Fruit fly (Drosophila melanogaster) Kc167 (cell line): ENCODE results near the gene Mur29B.

ENCODE experiments used
- Myc ChIP-seq: fragments of >200 bp; optimal IDR thresholded peaks from 2 replicates; lab custom pipeline; 2017; ENCODE audit warnings: missing external identifiers
- Sin3A ChIP-seq: fragments of >200 bp; optimal IDR thresholded peaks from 2 replicates; lab custom pipeline; 2018; ENCODE audit warnings: missing external identifiers
- h ChIP-seq: fragments of >200 bp; optimal IDR thresholded peaks from 3 replicates; lab custom pipeline; 2018; ENCODE audit warnings: missing external identifiers
- insv ChIP-seq: fragments of >200 bp; optimal IDR thresholded peaks from 3 replicates; lab custom pipeline; 2018; ENCODE audit warnings: missing external identifiers
- psq ChIP-seq: fragments of >200 bp; optimal IDR thresholded peaks from 2 replicates; lab custom pipeline; 2017; ENCODE audit warnings: missing external identifiers
- ttk ChIP-seq: sonication (Bioruptor generic); optimal IDR thresholded peaks from 2 replicates; lab custom pipeline; 2017; ENCODE audit warnings: missing external identifiers

Mur29B gene

DNA sequence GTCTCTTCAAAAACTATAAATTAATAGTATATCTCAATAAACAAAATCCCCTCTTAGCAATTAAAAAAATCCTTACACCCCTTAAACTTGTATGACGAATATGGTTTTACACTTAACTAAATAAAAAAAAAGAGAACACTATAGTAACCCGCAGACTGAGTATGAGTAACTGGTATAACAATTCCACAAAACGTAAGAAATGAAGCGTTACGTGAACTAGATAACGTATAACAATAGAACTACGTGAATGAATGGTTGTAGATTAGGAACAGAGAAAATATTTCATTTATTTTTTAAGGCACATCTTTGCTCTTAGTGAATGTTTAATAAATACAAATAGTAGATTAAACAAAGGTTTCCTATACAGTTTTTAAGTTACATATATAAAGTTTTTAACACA lies 3.4 kb downstream of the Mur29B start:
- TF ChIP-seq h (lab: Kevin White, UChicago) (no peak), insv (lab: Kevin White, UChicago) (no peak), Sin3A (lab: Kevin White, UChicago) (no peak), psq (lab: Kevin White, UChicago) (no peak), Myc (lab: Kevin White, UChicago) (no peak), ttk (lab: Kevin White, UChicago) (no peak)

DNA sequence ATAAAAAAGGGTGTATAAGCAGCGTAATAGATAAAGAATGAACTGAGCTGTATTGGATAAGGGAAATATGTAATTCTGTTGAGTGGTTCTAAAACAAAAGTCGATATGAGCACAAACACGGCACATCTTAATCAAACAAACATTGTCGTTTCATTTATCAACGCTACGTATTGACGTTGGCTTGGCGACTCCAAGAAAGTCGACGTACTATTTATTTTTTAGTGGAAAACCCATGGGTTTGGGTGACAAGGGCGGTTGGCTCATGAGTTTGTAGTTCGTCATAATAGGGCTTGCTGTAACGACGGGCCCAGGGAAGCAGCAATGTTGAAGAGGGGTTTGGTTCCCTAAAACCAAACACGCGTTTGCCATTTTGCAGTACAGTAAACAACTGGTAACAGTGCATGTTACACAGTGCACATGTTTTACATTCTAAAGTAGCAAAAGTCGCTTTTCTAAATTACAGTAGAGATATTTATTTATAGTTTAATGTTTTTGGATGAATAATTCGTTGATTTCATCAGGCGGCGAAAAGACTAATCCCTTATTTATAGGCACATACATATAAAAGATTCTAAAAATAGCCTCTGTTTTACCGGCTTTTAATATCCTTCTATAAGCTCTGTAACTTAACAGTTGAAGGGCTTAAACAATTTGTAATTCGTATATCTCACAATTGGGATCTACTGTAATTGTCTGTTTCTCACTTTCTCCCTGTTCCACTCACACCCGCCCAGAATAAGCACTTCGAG lies 9.4 kb downstream of the Mur29B start:
- TF ChIP-seq Myc (lab: Kevin White, UChicago) (no peak), psq (lab: Kevin White, UChicago) (no peak), insv (lab: Kevin White, UChicago) (no peak), Sin3A (lab: Kevin White, UChicago) (no peak), ttk (lab: Kevin White, UChicago) (no peak), h (lab: Kevin White, UChicago) (no peak)

DNA sequence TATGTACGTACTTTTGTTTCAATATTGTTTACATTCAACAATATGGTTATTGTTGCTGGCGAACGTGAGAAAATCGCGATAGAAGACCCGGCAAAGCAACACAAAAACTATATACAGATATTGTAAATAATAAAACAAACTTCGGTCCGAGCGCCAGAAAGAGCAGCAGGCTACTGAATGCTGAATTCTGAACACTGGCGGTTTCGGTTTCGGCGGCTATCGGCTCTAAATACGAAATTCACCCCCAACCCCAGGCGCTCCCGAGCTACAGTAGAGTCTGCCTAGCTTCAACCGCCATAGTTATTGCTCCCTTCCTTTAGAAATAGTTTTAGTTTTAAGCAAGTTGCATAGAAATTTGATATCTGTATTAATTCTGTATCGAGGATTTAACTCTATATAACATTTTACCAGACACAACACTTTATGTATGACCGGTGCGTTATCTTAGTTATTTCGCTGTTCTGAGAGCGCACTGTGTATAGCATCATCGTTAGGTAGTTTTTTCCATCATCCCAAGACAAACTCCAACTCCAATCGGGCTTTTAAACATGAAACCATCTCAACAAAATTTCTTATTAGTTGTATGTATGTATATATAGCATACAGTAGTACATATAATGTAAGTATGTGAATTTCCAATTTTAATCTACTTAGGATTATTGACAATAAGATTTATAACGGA lies 10.4 kb downstream of the Mur29B start, which contains the start of gene CG7627:
CG7627 (minus strand) TSS at position 197 of the 682 bp plus-strand sequence.
- no peak for TF ChIP-seq psq (lab: Kevin White, UChicago)
- TF ChIP-seq ttk (lab: Kevin White, UChicago): no peak
- no peak for TF ChIP-seq Myc (lab: Kevin White, UChicago)
- TF ChIP-seq h (lab: Kevin White, UChicago): no peak
- TF ChIP-seq Sin3A (lab: Kevin White, UChicago): no peak
- TF ChIP-seq insv (lab: Kevin White, UChicago): no peak

- TF ChIP-seq Myc (lab: Kevin White, UChicago) (no peak), ttk (lab: Kevin White, UChicago) (no peak), h (lab: Kevin White, UChicago) (no peak), Sin3A (lab: Kevin White, UChicago) (no peak), psq (lab: Kevin White, UChicago) (no peak), insv (lab: Kevin White, UChicago) (no peak)
Observed at dm6 chr2L:8362955-8363285, 10.9 kb downstream of the Mur29B start.

- TF ChIP-seq h (lab: Kevin White, UChicago) (no peak), Myc (lab: Kevin White, UChicago) (no peak), ttk (lab: Kevin White, UChicago) (no peak), insv (lab: Kevin White, UChicago) (no peak), Sin3A (lab: Kevin White, UChicago) (no peak), psq (lab: Kevin White, UChicago) (no peak)
Observed at dm6 chr2L:8364006-8364956, 12.3 kb downstream of the Mur29B start, which contains the start of the genes RpS13 and CSN8. TSS of gene RpS13 (minus strand) at chr2L:8364662. TSS of gene CSN8 (plus strand) at chr2L:8364855.

dm6 chr2L:8365701-8366643 lies 14.0 kb downstream of the Mur29B start, which contains the start of gene Pp2A-29B:
TSS of gene Pp2A-29B (plus strand) at chr2L:8366038.
- TF ChIP-seq h (lab: Kevin White, UChicago): no peak
- no peak for TF ChIP-seq Sin3A (lab: Kevin White, UChicago)
- no peak for TF ChIP-seq psq (lab: Kevin White, UChicago)
- TF ChIP-seq ttk (lab: Kevin White, UChicago): no peak
- TF ChIP-seq insv (lab: Kevin White, UChicago): no peak
- no peak for TF ChIP-seq Myc (lab: Kevin White, UChicago)

- TF ChIP-seq Myc (lab: Kevin White, UChicago) (no peak), psq (lab: Kevin White, UChicago) (no peak), insv (lab: Kevin White, UChicago) (no peak), Sin3A (lab: Kevin White, UChicago) (no peak), ttk (lab: Kevin White, UChicago) (no peak), h (lab: Kevin White, UChicago) (no peak)
Observed at dm6 chr2L:8370364-8371326, 18.7 kb downstream of the Mur29B start, which contains the start of gene CG17292. TSS of gene CG17292 (plus strand) at chr2L:8370454.

DNA sequence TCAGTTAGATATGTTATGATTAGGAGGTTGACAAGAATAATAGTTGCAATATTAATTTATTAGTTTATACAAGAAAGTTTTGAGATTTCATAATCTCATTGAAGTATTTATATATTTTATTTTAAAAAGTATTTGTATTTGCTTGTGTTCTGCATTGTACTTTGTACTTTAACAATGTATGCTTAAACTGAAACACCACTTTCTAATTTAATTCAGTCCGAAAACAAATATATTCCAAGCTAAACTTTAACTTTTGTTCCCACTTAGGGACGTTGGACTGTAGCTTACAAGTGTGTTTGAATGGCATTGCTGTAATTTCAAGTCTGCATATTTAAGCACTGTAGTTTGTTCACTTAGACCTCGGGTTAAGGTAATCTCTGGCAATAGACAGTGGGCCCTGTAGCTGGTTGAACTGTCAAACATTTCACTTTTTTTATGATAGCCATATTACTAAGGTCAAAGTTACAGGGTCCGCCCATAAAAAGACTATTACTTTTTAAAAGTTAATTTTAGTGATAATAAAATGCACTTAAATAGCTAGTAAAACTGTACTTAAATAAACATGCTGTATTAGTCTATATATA lies 19.5 kb downstream of the Mur29B start:
- no peak for TF ChIP-seq psq (lab: Kevin White, UChicago)

- TF ChIP-seq psq (lab: Kevin White, UChicago) (no peak), h (lab: Kevin White, UChicago) (no peak), Myc (lab: Kevin White, UChicago) (no peak), Sin3A (lab: Kevin White, UChicago) (no peak), insv (lab: Kevin White, UChicago) (no peak), ttk (lab: Kevin White, UChicago) (no peak)
Observed at dm6 chr2L:8372248-8372647, 20.3 kb downstream of the Mur29B start.
